Worm (Caenorhabditis elegans): ENCODE results near the gene Y27F2A.10.
"Not testable (repeated sequence)": the region's sequence is repeated elsewhere in the genome, so short reads cannot be mapped to it uniquely, and the experiment has no call there.

Y27F2A.10 gene

DNA sequence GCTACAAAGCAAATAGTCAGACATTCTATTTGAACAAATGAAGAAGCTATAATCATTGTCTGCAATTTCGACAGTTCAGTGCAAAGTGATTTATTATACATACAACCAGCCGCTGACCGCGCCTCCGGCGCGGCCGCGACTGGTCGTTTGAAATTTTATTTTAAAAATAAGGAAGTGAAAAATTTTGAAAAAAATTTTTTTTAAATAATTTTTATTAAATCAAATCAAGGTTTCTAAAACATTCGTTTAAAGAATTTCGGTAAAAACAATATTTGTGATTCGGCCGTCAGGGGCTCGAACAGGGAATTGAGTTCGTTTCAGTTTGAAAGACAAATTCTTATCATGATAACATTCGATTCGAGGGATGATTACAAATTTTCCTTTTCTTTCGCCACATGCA lies at the start of gene Y27F2A.10:
TSS of gene Y27F2A.10 (minus strand) at position 101 of the 400 bp plus-strand sequence.
- no peak for TF ChIP-seq him-1 (tag; optimal IDR thresholded peaks at IDR 0.05)
- TF ChIP-seq dao-5 (tag; optimal IDR thresholded peaks at IDR 0.05): no peak
- no peak for TF ChIP-seq W03F9.2 (tag; optimal IDR thresholded peaks at IDR 0.05)

DNA sequence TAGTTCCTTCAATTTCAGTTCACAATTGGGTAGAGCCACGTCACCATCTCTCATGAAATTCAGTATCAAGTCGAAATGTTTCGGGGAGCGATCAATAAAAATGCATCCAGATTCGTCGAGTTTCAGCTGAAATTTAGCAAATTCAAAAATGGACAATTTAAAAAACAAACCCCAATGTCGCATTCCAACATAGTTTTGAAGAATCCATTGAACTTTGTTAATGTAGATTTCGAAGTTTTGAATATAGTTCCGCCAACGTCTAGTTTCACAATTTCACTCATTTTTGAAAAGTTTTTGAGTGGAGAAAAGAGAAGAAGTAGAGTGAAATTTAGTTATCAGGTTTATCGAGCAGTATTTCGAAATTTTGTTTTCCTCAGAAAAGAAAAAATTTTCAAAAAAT lies 49.7 kb upstream of the Y27F2A.10 start, which contains the start of gene ZC239.14:
TSS of gene ZC239.14 (minus strand) at position 305 of the 400 bp plus-strand sequence.
- TF ChIP-seq W03F9.2 (tag; optimal IDR thresholded peaks at IDR 0.05) (no peak), him-1 (tag; optimal IDR thresholded peaks at IDR 0.05) (no peak), dao-5 (tag; optimal IDR thresholded peaks at IDR 0.05) (no peak)

DNA sequence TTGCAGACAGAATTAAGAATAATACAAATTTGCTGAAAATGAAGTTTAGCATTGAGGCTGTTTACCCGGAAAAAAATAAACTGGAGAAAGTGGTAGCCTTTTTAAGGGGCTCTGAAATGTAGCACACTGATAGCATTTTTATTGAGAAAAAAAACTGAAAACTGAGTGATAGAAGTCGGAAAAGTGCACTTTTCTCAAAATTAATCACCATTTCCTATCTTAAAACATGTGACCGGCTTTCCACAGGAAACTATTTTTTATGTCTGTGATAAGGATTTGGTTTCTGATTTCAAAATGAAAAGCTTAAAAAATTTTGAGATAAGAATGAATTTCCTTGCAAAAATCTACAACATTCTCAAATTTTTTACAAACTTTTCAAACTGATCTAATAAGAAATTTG lies 48.6 kb upstream of the Y27F2A.10 start, which contains the start of gene ZC239.22:
TSS of gene ZC239.22 (minus strand) at position 101 of the 400 bp plus-strand sequence.
- TF ChIP-seq W03F9.2 (tag; optimal IDR thresholded peaks at IDR 0.05) (no peak), him-1 (tag; optimal IDR thresholded peaks at IDR 0.05) (no peak), dao-5 (tag; optimal IDR thresholded peaks at IDR 0.05) (no peak)

DNA sequence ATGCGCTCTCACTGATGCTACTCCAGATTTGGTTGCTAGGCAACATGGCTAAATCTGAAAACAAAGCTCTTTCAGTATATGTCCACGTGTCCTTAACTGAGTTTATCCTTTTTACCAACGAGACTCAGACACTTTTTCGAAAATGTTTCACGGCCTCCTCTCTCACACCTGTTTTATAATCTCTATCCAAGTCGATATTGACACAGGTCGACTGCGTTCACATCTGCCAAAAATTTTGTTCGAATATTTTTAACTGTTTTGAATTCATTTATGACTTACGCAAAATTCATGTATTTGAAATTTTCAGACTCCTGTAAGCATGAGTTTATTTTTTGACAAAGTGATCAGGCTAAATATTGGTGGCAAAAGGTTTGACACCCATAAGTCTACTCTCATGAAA lies 43.7 kb upstream of the Y27F2A.10 start, which contains the start of gene ZC239.3:
TSS of gene ZC239.3 (plus strand) at position 301 of the 400 bp plus-strand sequence.
- TF ChIP-seq dao-5, W03F9.2, him-1 (tag; optimal IDR thresholded peaks at IDR 0.05): not testable (repeated sequence)

DNA sequence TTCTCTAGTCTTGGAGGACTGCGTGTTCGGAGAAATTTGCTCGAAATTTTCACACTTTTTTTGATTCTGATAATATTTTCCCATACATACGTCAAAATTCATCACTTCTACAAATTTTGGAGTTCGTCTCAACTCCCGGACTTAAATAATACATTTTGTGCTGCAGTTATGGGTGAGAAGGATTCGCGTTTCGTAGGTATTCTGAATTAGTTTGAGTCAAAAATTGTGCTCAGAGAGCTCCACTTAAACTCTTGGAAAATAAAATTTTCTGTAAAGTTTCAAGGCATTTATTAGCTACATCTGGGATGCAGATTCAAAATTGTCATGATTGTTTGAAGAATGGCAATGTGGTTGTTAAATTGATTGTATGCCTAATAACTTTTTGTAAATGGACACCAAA lies 41.8 kb upstream of the Y27F2A.10 start, which contains the start of gene ZC239.4:
TSS of gene ZC239.4 (plus strand) at position 301 of the 400 bp plus-strand sequence.
- no peak for TF ChIP-seq him-1 (tag; optimal IDR thresholded peaks at IDR 0.05)
- TF ChIP-seq dao-5 (tag; optimal IDR thresholded peaks at IDR 0.05): no peak
- no peak for TF ChIP-seq W03F9.2 (tag; optimal IDR thresholded peaks at IDR 0.05)

DNA sequence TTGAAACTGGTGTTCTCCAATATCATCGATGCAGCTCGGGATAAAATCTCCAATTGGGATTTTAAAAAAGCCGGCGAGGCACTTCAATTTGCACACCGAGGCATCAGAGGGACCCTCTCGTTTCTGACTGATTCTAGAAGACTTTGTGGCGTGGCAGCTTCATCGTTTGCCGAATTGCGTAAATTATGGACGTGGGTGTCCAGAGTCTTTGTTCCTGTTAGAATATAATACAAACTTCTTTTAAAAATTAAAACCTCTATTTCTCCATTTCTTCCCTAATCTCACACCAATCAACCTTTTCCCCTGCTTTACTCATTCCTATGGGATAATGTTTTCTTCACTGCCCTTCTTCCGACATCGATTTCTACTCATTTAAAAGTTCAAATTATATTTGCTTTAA lies 38.3 kb upstream of the Y27F2A.10 start, which contains the start of gene ZC239.5:
TSS of gene ZC239.5 (plus strand) at position 301 of the 400 bp plus-strand sequence.
- no peak for TF ChIP-seq W03F9.2 (tag; optimal IDR thresholded peaks at IDR 0.05)
- no peak for TF ChIP-seq dao-5 (tag; optimal IDR thresholded peaks at IDR 0.05)
- no peak for TF ChIP-seq him-1 (tag; optimal IDR thresholded peaks at IDR 0.05)

DNA sequence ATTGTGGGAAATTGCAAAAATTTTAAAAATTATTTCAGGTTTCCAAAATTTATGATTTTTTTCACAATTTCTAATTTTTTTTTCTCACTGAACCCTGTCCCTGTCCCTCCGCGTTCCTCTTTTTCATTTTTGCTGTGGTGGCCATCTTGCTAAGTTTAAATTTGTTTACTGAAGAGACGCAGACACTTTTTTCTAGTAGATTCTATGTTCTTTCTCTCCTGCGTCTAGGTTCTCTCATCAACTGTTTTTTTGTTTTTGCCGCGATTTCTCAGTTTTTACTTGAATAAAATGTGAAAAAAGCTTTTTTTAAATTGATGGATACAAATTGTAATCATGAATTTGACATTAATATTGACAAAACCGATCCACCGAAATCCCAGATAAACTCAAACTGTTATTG lies 37.2 kb upstream of the Y27F2A.10 start, which contains the start of gene ZC239.6:
TSS of gene ZC239.6 (plus strand) at position 381 of the 400 bp plus-strand sequence.
- TF ChIP-seq him-1 (tag; optimal IDR thresholded peaks at IDR 0.05) (no peak), W03F9.2 (tag; optimal IDR thresholded peaks at IDR 0.05) (no peak), dao-5 (tag; optimal IDR thresholded peaks at IDR 0.05) (no peak)

DNA sequence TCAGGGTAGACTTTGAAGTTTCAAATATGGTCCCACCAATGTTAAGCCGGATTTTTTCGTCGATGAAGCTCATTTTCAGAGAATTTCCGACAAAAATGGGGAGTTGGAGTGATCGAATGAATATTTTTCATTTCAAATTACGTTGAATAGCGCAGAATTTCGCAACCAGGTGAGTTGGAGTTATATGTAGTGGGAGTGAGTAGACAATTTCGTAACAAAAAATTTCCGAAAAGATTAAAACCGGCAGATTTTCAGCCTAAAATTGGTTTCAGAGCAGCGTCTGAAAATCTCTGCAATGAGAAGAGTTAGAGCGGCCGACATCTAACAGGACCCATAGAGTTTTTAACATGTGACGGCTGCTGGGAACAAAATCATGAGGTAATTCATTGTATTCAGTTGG lies 36.6 kb upstream of the Y27F2A.10 start, which contains the start of gene sdz-35:
TSS of gene sdz-35 (minus strand) at position 101 of the 400 bp plus-strand sequence.
- no peak for TF ChIP-seq W03F9.2 (tag; optimal IDR thresholded peaks at IDR 0.05)

DNA sequence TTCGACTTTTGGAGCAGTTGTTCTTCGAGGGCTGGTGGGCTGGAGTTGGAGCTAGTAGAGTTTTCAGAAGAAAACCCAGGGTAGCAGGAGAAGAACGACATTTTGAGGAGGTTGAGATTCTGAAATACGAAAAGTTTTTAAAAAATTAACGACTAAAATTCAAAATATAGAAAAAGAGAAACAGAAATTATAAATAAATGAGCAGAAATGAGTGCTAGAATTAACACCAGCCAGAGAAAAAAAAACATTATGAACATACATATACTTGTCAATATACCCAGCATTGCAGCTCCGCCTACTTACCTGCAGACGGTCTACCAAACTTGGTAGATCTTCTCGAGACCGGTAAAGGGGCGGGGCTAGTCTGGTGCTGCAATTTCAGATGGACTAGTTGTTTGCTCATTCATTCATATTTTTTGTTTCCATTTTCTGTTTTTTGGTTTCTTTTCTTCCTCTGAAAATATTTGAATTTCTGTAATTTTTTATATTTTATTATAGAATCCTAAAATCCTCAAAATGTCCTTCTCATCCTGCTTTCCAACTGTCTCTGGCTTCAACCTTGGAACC lies 34.4 kb upstream of the Y27F2A.10 start, which contains the start of the genes ZC239.20 and ZC239.21:
TSS of gene ZC239.20 (minus strand) at position 101 of the 567 bp plus-strand sequence.
TSS of gene ZC239.21 (plus strand) at position 517 of the 567 bp plus-strand sequence.
- no peak for TF ChIP-seq W03F9.2 (tag; optimal IDR thresholded peaks at IDR 0.05)
- no peak for TF ChIP-seq him-1 (tag; optimal IDR thresholded peaks at IDR 0.05)
- TF ChIP-seq dao-5 (tag; optimal IDR thresholded peaks at IDR 0.05): no peak

DNA sequence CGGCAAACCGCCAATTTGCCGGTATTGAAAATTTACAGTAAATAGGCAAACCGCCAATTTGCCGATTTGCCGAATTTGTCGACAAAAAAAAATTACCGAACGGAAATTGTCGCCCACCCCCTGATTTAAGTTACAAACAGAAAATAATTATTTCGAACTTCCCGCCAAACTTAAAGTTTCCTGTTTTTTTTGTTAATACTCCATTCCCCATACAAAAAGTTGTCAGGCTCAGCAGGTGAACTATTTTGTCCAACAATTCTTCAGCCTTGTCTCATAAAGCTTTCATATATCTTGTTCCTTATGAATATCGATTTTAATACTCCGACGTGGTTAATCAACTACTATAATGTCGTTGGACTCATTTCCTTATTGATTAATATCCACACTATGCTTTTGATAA lies 31.3 kb upstream of the Y27F2A.10 start, which contains the start of gene sri-50:
TSS of gene sri-50 (plus strand) at position 301 of the 400 bp plus-strand sequence.
- no peak for TF ChIP-seq him-1 (tag; optimal IDR thresholded peaks at IDR 0.05)
- TF ChIP-seq dao-5 (tag; optimal IDR thresholded peaks at IDR 0.05): no peak

DNA sequence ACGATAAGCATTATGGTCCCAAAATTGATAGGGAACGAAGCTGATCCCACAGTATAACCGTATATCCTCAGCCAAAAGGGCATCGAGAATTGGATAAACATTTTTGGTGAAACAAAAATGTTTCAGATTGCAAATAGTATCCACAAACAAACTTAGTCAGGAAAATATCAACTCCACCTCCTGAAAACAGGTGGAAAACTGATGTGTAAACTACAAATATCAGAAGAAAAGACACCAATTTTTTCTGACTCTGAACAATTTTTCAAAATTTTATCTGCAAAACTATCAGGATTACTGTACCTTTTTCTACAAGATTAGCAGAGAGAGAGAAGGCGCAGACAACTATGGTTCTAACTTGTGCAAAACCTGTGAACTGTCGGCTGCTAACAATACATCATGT lies 30.4 kb upstream of the Y27F2A.10 start, which contains the start of gene sri-53:
TSS of gene sri-53 (minus strand) at position 101 of the 400 bp plus-strand sequence.
- TF ChIP-seq W03F9.2 (tag; optimal IDR thresholded peaks at IDR 0.05): no peak
- TF ChIP-seq dao-5 (tag; optimal IDR thresholded peaks at IDR 0.05): no peak
- no peak for TF ChIP-seq him-1 (tag; optimal IDR thresholded peaks at IDR 0.05)

DNA sequence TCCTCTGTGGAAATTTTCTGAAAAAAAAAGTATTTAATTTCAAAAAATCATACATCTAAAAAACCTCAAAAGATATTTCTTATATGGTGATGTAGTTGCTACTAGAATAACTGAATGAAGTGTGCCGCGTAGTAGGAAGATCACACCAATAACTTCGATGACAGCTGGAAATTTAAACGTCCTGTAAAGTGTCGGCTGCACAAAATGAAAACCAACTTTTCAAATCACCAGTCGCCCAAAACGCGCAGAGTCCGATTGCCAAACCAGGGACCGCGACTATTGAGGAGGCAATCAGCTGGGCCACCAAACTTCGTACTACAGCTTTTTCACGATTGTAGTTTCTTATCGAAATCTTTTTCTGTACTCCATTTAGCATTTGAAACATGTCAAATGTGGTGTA lies 29.2 kb upstream of the Y27F2A.10 start, which contains the start of gene sri-48:
TSS of gene sri-48 (minus strand) at position 101 of the 400 bp plus-strand sequence.
- TF ChIP-seq W03F9.2, dao-5, him-1 (tag; optimal IDR thresholded peaks at IDR 0.05): not testable (repeated sequence)

DNA sequence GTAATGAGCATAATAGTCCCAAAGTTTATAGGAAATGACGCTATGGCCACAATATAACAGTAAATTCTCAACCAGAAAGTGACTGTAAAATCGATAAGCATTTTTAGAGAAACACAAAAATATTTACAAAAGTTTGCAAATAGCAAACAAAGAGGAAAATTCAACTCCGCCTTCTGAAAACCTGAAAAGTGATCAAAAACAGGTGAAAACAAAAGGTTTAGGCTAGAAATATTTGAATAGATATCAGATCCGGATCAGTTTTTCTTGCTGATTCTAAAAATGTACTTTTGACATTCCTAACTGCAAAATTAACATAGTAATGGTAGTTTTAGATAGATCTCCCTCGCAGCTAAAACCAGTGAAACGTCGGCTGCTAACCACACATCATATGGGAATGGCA lies 26.9 kb upstream of the Y27F2A.10 start, which contains the start of gene sri-51:
TSS of gene sri-51 (minus strand) at position 101 of the 400 bp plus-strand sequence.
- TF ChIP-seq W03F9.2 (tag; optimal IDR thresholded peaks at IDR 0.05): no peak
- TF ChIP-seq dao-5 (tag; optimal IDR thresholded peaks at IDR 0.05): no peak
- no peak for TF ChIP-seq him-1 (tag; optimal IDR thresholded peaks at IDR 0.05)

DNA sequence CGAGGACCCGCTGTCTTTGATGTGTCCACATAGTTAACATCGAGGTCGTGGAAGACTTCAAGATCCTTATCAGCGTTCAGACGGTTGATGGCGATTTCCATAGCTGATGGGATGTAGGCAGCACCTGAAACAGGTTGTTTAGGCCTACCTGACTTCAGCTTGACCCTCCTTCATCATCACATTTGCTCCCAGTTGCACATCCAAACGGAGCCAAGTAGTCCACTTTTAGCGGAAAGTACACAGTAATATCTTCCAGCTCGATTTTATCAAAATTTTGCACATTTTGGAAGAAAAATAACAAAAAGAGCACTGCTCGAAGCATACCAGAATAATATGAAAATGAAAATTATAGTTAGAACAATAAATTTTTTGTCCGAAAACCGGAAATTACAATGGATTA lies 24.9 kb upstream of the Y27F2A.10 start, which contains the start of gene gcy-15:
TSS of gene gcy-15 (minus strand) at position 101 of the 400 bp plus-strand sequence.
- TF ChIP-seq dao-5 (tag; optimal IDR thresholded peaks at IDR 0.05) (no peak), him-1 (tag; optimal IDR thresholded peaks at IDR 0.05) (no peak), W03F9.2 (tag; optimal IDR thresholded peaks at IDR 0.05) (no peak)
